Worm (Caenorhabditis elegans) whole organism, L4/young adult: ENCODE data around the gene oma-1.

ENCODE experiments used
- W03F9.2 ChIP-seq: fragments of 150-350 bp; optimal IDR thresholded peaks from 2 replicates; lab custom pipeline; 2014; ENCODE audit warnings: missing biosample characterization, missing genetic modification characterization
- dao-5 ChIP-seq: sonication (generic microtip); optimal IDR thresholded peaks from 2 replicates; lab custom pipeline; 2016; ENCODE audit warnings: missing genotype, missing genetic modification characterization, moderate library complexity, missing compliant biosample characterization
- him-1 ChIP-seq: sonication (generic microtip); optimal IDR thresholded peaks from 2 replicates; lab custom pipeline; 2016; ENCODE audit warnings: missing genotype, missing genetic modification reagents, missing genetic modification characterization, missing compliant biosample characterization

DNA sequence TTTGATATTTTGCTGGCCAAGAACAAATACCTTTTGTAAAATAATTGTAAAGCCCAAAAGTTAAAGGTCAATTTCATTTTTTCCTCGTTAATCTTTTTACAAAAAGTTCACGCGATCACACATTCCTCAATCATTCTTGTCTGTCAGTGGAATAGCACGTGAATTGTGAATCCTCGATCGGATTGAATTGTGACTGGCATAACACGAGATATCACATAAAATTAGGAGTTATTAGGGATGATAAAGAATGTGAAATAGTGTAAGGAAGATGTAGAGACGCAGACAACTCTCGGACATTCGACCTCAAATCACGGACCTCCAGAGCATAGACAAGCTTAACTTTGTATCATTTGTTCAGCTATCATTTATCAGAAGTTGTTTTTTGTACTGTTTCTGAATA lies 17.4 kb downstream of the oma-1 start, which contains the start of gene C27B7.6:
- TF ChIP-seq him-1 (tag; lab: Kevin White, UChicago) (no peak), W03F9.2 (tag; lab: Kevin White, UChicago) (no peak), dao-5 (tag; lab: Kevin White, UChicago) (no peak)
